Fruit fly (Drosophila melanogaster) whole organism, embryonic: ENCODE data around the gene fz4.

Source experiments
- Aef1 ChIP-seq: fragments of 200-800 bp; sonication (Bioruptor generic); IDR thresholded peaks from 3 replicates; pipeline ENCODE4 v1.3.6; 2022; ENCODE audit warnings: missing biosample characterization, missing genetic modification characterization
- Atf6 ChIP-seq: fragments of 200-800 bp; sonication (Bioruptor generic); IDR thresholded peaks from 2 replicates; pipeline ENCODE4 v1.3.6; 2022; ENCODE audit warnings: missing biosample characterization, missing genetic modification characterization
- B-H2 ChIP-seq: fragments of 200-800 bp; sonication (Bioruptor generic); optimal IDR thresholded peaks from 2 replicates; lab custom pipeline; 2018; ENCODE audit warnings: missing biosample characterization, mild to moderate bottlenecking, missing genetic modification characterization
- CG10366 ChIP-seq: fragments of 200-800 bp; sonication (Bioruptor generic); IDR thresholded peaks from 2 replicates; pipeline ENCODE4 v1.3.6; 2022; ENCODE audit warnings: missing biosample characterization, missing genetic modification characterization
- CG11456 ChIP-seq: fragments of 200-800 bp; sonication (Bioruptor generic); IDR thresholded peaks from 3 replicates; pipeline ENCODE4 v1.3.6; 2022; ENCODE audit warnings: missing biosample characterization, missing genetic modification characterization
- CG11696 ChIP-seq: fragments of 200-800 bp; sonication (Bioruptor generic); IDR thresholded peaks from 2 replicates; pipeline ENCODE4 v1.3.6; 2022; ENCODE audit warnings: missing biosample characterization, missing genetic modification characterization
- CG12155 ChIP-seq: fragments of 200-800 bp; sonication (Bioruptor generic); optimal IDR thresholded peaks from 3 replicates; lab custom pipeline; 2016; ENCODE audit warnings: missing biosample characterization, missing genetic modification characterization
- CG12236 ChIP-seq: fragments of 200-800 bp; sonication (Bioruptor generic); optimal IDR thresholded peaks from 2 replicates; lab custom pipeline; 2016; ENCODE audit warnings: missing biosample characterization, missing genetic modification characterization
- CG13296 ChIP-seq: fragments of 200-800 bp; sonication (Bioruptor generic); optimal IDR thresholded peaks from 3 replicates; lab custom pipeline; 2018; ENCODE audit warnings: missing biosample characterization, mild to moderate bottlenecking, missing genetic modification characterization
- CG15073 ChIP-seq: fragments of 200-800 bp; sonication (Bioruptor generic); optimal IDR thresholded peaks from 2 replicates; lab custom pipeline; 2016; ENCODE audit warnings: missing biosample characterization, missing genetic modification characterization
- CG1529 ChIP-seq: fragments of 200-800 bp; sonication (Bioruptor generic); optimal IDR thresholded peaks from 3 replicates; lab custom pipeline; 2018; ENCODE audit warnings: missing biosample characterization, missing genetic modification characterization
- CG15696 ChIP-seq: fragments of 200-800 bp; sonication (Bioruptor generic); optimal IDR thresholded peaks from 2 replicates; lab custom pipeline; 2019; ENCODE audit warnings: missing biosample characterization, mild to moderate bottlenecking, missing genetic modification characterization, moderate library complexity
- CG17612 ChIP-seq: fragments of 200-800 bp; sonication (Bioruptor generic); IDR thresholded peaks from 2 replicates; pipeline ENCODE4 v1.3.6; 2022; ENCODE audit warnings: missing biosample characterization, missing genetic modification characterization
- CG2129 ChIP-seq: fragments of 200-800 bp; sonication (Bioruptor generic); IDR thresholded peaks from 2 replicates; pipeline ENCODE4 v1.3.6; 2022; ENCODE audit warnings: missing biosample characterization, missing genetic modification characterization; ENCODE audit not compliant: partially characterized antibody
- CG2889 ChIP-seq: fragments of 200-800 bp; sonication (Bioruptor generic); IDR thresholded peaks from 3 replicates; pipeline ENCODE4 v1.3.6; 2022; ENCODE audit warnings: missing biosample characterization, missing genetic modification characterization
- CG31441 ChIP-seq: fragments of 200-800 bp; sonication (Bioruptor generic); IDR thresholded peaks from 2 replicates; pipeline ENCODE4 v1.3.6; 2022; ENCODE audit warnings: missing biosample characterization, missing genetic modification characterization
- CG3281 ChIP-seq: fragments of 200-800 bp; sonication (Bioruptor generic); optimal IDR thresholded peaks from 3 replicates; lab custom pipeline; 2017; ENCODE audit warnings: missing biosample characterization, mild to moderate bottlenecking, missing genetic modification characterization
- CG4707 ChIP-seq: fragments of 200-800 bp; sonication (Bioruptor generic); optimal IDR thresholded peaks from 2 replicates; lab custom pipeline; 2018; ENCODE audit warnings: missing biosample characterization, mild to moderate bottlenecking, missing genetic modification characterization, moderate library complexity
- CG6654 ChIP-seq: fragments of 200-800 bp; sonication (Bioruptor generic); optimal IDR thresholded peaks from 2 replicates; lab custom pipeline; 2017; ENCODE audit warnings: missing biosample characterization, mild to moderate bottlenecking, missing genetic modification characterization
- CG7786 ChIP-seq: fragments of 200-800 bp; sonication (Bioruptor generic); optimal IDR thresholded peaks from 2 replicates; lab custom pipeline; 2016; ENCODE audit warnings: missing biosample characterization, missing genetic modification characterization
- CG7963 ChIP-seq: fragments of 200-800 bp; sonication (Bioruptor generic); IDR thresholded peaks from 3 replicates; pipeline ENCODE4 v1.3.6; 2022; ENCODE audit warnings: missing biosample characterization, missing genetic modification characterization; ENCODE audit not compliant: partially characterized antibody
- CG9215 ChIP-seq: fragments of 200-800 bp; sonication (Bioruptor generic); IDR thresholded peaks from 2 replicates; pipeline ENCODE4 v1.3.6; 2022; ENCODE audit warnings: missing biosample characterization, missing genetic modification characterization
- Dp ChIP-seq: fragments of 200-800 bp; sonication (Bioruptor generic); optimal IDR thresholded peaks from 2 replicates; lab custom pipeline; 2018; ENCODE audit warnings: missing biosample characterization, mild to moderate bottlenecking, missing genetic modification characterization, moderate library complexity
- Drgx ChIP-seq: fragments of 200-800 bp; sonication (Bioruptor generic); IDR thresholded peaks from 2 replicates; pipeline ENCODE4 v1.3.6; 2022; ENCODE audit warnings: missing biosample characterization, missing genetic modification characterization
- GATAe ChIP-seq: fragments of 200-800 bp; sonication (Bioruptor generic); conservative IDR thresholded peaks from 2 replicates; pipeline ENCODE4 v1.3.6; 2022; ENCODE audit warnings: missing biosample characterization, missing genetic modification characterization
- H2.0 ChIP-seq: fragments of 200-800 bp; sonication (Bioruptor generic); IDR thresholded peaks from 2 replicates; pipeline ENCODE4 v1.3.6; 2022; ENCODE audit warnings: missing biosample characterization, missing genetic modification characterization
- Hr51 ChIP-seq, 2 experiments: fragments of 200-800 bp; sonication (Bioruptor generic); optimal IDR thresholded peaks; 2 replicates in 1 of 2; 3 replicates in 1 of 2; lab custom pipeline; 2016 to 2018; ENCODE audit warnings: missing biosample characterization in 2 of 2, missing genetic modification characterization in 2 of 2, mild to moderate bottlenecking in 1 of 2, moderate library complexity in 1 of 2
- Hr78 ChIP-seq, 2 experiments: fragments of 200-800 bp in 1 of 2; fragments of >200 bp in 1 of 2; sonication (Bioruptor generic) in 1 of 2; optimal IDR thresholded peaks; 2 replicates each; lab custom pipeline; 2017 to 2019; ENCODE audit warnings: missing biosample characterization in 2 of 2, missing genetic modification characterization in 2 of 2, mild to moderate bottlenecking in 1 of 2, moderate library complexity in 1 of 2
- Kr ChIP-seq: fragments of 200-800 bp; sonication (Bioruptor generic); optimal IDR thresholded peaks from 2 replicates; lab custom pipeline; 2017; ENCODE audit warnings: missing biosample characterization, mild to moderate bottlenecking, missing genetic modification characterization
- Lpt ChIP-seq: fragments of >200 bp; optimal IDR thresholded peaks from 2 replicates; lab custom pipeline; 2018; ENCODE audit warnings: missing biosample characterization, missing genetic modification characterization
- Mes4 ChIP-seq: fragments of 200-800 bp; sonication (Bioruptor generic); optimal IDR thresholded peaks from 2 replicates; lab custom pipeline; 2016; ENCODE audit warnings: missing biosample characterization, missing genetic modification characterization
- NK7.1 ChIP-seq: fragments of 200-800 bp; sonication (Bioruptor generic); optimal IDR thresholded peaks from 3 replicates; lab custom pipeline; 2016; ENCODE audit warnings: missing biosample characterization, missing genetic modification characterization
- Nf-YB ChIP-seq: fragments of 200-800 bp; sonication (Bioruptor generic); optimal IDR thresholded peaks from 3 replicates; lab custom pipeline; 2019; ENCODE audit warnings: missing biosample characterization, mild to moderate bottlenecking, missing genetic modification characterization, moderate library complexity
- Sry-δ ChIP-seq: fragments of 200-800 bp; sonication (Bioruptor generic); optimal IDR thresholded peaks from 2 replicates; lab custom pipeline; 2016; ENCODE audit warnings: missing biosample characterization, missing genetic modification characterization
- bab2 ChIP-seq: fragments of 200-800 bp; sonication (Bioruptor generic); optimal IDR thresholded peaks from 2 replicates; lab custom pipeline; 2016; ENCODE audit warnings: missing biosample characterization, missing genetic modification characterization
- br ChIP-seq: fragments of >200 bp; optimal IDR thresholded peaks from 2 replicates; lab custom pipeline; 2017
- bsh ChIP-seq, 2 experiments: fragments of 200-800 bp; sonication (Bioruptor generic); optimal IDR thresholded peaks; 2 replicates each; lab custom pipeline; 2017 to 2018; ENCODE audit warnings: mild to moderate bottlenecking in 2 of 2, missing biosample characterization in 2 of 2, missing genetic modification characterization in 2 of 2, moderate library complexity in 1 of 2
- cad ChIP-seq: fragments of >200 bp; optimal IDR thresholded peaks from 2 replicates; lab custom pipeline; 2017; ENCODE audit warnings: missing biosample characterization, missing genetic modification characterization
- ci ChIP-seq: fragments of 200-800 bp; sonication (Bioruptor generic); IDR thresholded peaks from 3 replicates; pipeline ENCODE4 v1.3.6; 2022; ENCODE audit warnings: missing biosample characterization, missing genetic modification characterization
- dysf ChIP-seq: fragments of 200-800 bp; sonication (Bioruptor generic); IDR thresholded peaks from 3 replicates; pipeline ENCODE4 v1.3.6; 2022; ENCODE audit warnings: missing biosample characterization, missing genetic modification characterization
- exex ChIP-seq: fragments of 200-800 bp; sonication (Bioruptor generic); optimal IDR thresholded peaks from 4 replicates; lab custom pipeline; 2018; ENCODE audit warnings: missing biosample characterization, mild to moderate bottlenecking, missing genetic modification characterization, moderate library complexity
- fd102C ChIP-seq: fragments of 200-800 bp; sonication (Bioruptor generic); optimal IDR thresholded peaks from 2 replicates; lab custom pipeline; 2018; ENCODE audit warnings: missing biosample characterization, mild to moderate bottlenecking, missing genetic modification characterization, moderate library complexity
- gt ChIP-seq: fragments of 200-800 bp; sonication (Bioruptor generic); IDR thresholded peaks from 2 replicates; pipeline ENCODE4 v1.3.6; 2022; ENCODE audit warnings: missing biosample characterization, missing genetic modification characterization
- kni ChIP-seq: fragments of 200-800 bp; sonication (Bioruptor generic); optimal IDR thresholded peaks from 3 replicates; lab custom pipeline; 2017; ENCODE audit warnings: mild to moderate bottlenecking, missing biosample characterization, missing genetic modification reagents, missing genetic modification characterization
- sens ChIP-seq: fragments of 200-800 bp; sonication (Bioruptor generic); peaks from one replicate; lab custom pipeline; 2016; ENCODE audit warnings: missing biosample characterization, missing genetic modification characterization
- sr ChIP-seq: fragments of 200-800 bp; sonication (Bioruptor generic); IDR thresholded peaks from 3 replicates; pipeline ENCODE4 v1.3.6; 2022; ENCODE audit warnings: missing biosample characterization, missing genetic modification characterization
- stc ChIP-seq: fragments of 200-800 bp; sonication (Bioruptor generic); IDR thresholded peaks from 2 replicates; pipeline ENCODE4 v1.3.6; 2022; ENCODE audit warnings: missing biosample characterization, missing genetic modification characterization
- tin ChIP-seq: fragments of 200-800 bp; sonication (Bioruptor generic); optimal IDR thresholded peaks from 3 replicates; lab custom pipeline; 2016; ENCODE audit warnings: missing biosample characterization, missing genetic modification characterization
- tll ChIP-seq, 2 experiments: fragments of 200-800 bp in 1 of 2; fragments of >200 bp in 1 of 2; sonication (Bioruptor generic) in 1 of 2; optimal IDR thresholded peaks; 2 replicates each; lab custom pipeline; 2017 to 2019; ENCODE audit warnings: missing biosample characterization in 2 of 2, missing genetic modification characterization in 2 of 2, mild to moderate bottlenecking in 1 of 2, moderate library complexity in 1 of 2
- usp ChIP-seq: fragments of >200 bp; optimal IDR thresholded peaks from 2 replicates; lab custom pipeline; 2017; ENCODE audit warnings: missing biosample characterization, missing genetic modification characterization

fz4 gene

DNA sequence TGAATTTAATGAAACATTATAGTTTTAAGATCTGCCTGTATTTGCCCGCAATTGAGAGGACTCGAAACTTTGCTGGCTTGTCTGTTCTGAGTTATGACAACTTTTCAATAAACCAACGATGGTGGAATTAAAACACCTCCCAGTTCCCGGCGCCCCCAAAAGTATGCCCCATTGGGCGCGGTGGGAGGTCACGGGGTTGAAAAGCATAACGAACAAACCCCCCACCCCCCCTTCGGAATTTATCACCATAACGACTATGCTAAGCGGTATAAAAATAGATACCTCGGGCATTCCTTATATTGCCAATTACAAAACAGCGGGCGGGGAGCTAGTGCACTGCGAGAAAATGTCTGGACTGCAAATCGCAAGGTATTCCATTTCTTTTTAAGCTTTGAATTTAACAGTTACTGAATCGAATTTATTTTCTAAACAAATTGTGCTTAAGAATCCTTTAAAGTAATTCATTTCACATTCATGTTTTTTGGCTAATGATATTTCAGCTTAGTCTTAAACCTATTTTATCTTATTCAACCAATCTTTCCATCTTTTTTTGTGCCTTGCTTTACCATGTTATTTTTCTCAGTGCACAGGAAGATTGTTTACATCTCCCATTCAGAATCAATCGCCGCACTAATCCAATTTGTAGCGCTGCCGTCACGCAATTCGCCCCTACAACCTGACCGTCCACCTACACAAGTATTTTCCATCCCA, 8.7 kb downstream of the fz4 start (continued):
- TF ChIP-seq NK7.1 (GFP tag; lab: Kevin White, UChicago): peak; percentile 89
- TF ChIP-seq CG12236 (GFP tag; lab: Kevin White, UChicago): peak; percentile 81
- TF ChIP-seq CG4707 (GFP tag; lab: Kevin White, UChicago): no peak
- peak; percentile 64 for TF ChIP-seq CG12155 (GFP tag; lab: Kevin White, UChicago)
- TF ChIP-seq Hr78 (GFP tag; optimal IDR thresholded peaks at IDR 0.05; lab: Kevin White, UChicago): peak in 1 of 2 experiments; percentile 100
- TF ChIP-seq Aef1: peak; percentile 73
- peak; percentile 89 for TF ChIP-seq dysf
- no peak for TF ChIP-seq usp (GFP tag; lab: Kevin White, UChicago)
- peak; percentile 79 for TF ChIP-seq CG2889 (GFP tag; lab: Robert Waterston, UW)
- peak; percentile 43; the same call in 1 of the 2 replicates for TF ChIP-seq CG11696 (GFP tag; lab: Robert Waterston, UW)
- TF ChIP-seq fd102C: no peak
- peak; percentile 66 for TF ChIP-seq CG15696 (tag; lab: Kevin White, UChicago)
- peak; percentile 74 for TF ChIP-seq ci (GFP tag; lab: Robert Waterston, UW)
- TF ChIP-seq CG31441 (GFP tag; lab: Robert Waterston, UW): peak; percentile 82
- TF ChIP-seq CG7786 (GFP tag; lab: Kevin White, UChicago): peak; percentile 88
- TF ChIP-seq CG11456 (GFP tag; lab: Robert Waterston, UW): peak; percentile 41; the same call in 1 of the 3 replicates
- peak; percentile 85 for TF ChIP-seq Drgx
- no peak for TF ChIP-seq CG7963 (GFP tag; lab: Robert Waterston, UW)
- TF ChIP-seq Mes4 (GFP tag; lab: Kevin White, UChicago): peak; percentile 78
- no peak for TF ChIP-seq gt (GFP tag; lab: Robert Waterston, UW)
- TF ChIP-seq H2.0: peak; percentile 72
- 0 out of 2 replicates have a peak, but pooled peaks have one; percentile 15 for TF ChIP-seq CG17612 (GFP tag; lab: Robert Waterston, UW)
- TF ChIP-seq CG13296 (GFP tag; lab: Kevin White, UChicago): peak; percentile 73
- peak; percentile 81 for TF ChIP-seq Atf6 (GFP tag; lab: Robert Waterston, UW)
- TF ChIP-seq CG10366 (GFP tag; lab: Robert Waterston, UW): peak; percentile 77
- TF ChIP-seq stc: peak; percentile 74
- TF ChIP-seq CG6654 (GFP tag; lab: Kevin White, UChicago): peak; percentile 49
- no peak for TF ChIP-seq br (lab: Kevin White, UChicago)
- no peak for TF ChIP-seq tll (GFP tag; optimal IDR thresholded peaks at IDR 0.05; lab: Kevin White, UChicago)
- TF ChIP-seq cad (GFP tag; lab: Kevin White, UChicago): no peak
- no peak for TF ChIP-seq Lpt (GFP tag; lab: Kevin White, UChicago)
- TF ChIP-seq GATAe: no peak; the same call in 1 of the 2 replicates
- peak; percentile 72 for TF ChIP-seq Nf-YB (GFP tag; lab: Kevin White, UChicago)
- peak; percentile 24 for TF ChIP-seq B-H2
- peak; percentile 72 to 81 for TF ChIP-seq bsh (GFP tag; optimal IDR thresholded peaks at IDR 0.05; lab: Kevin White, UChicago)
- no peak for TF ChIP-seq CG15073 (GFP tag; lab: Kevin White, UChicago)
- peak; percentile 75 to 92 for TF ChIP-seq Hr51 (GFP tag; optimal IDR thresholded peaks at IDR 0.05; lab: Kevin White, UChicago)
- TF ChIP-seq kni (GFP tag; lab: Kevin White, UChicago): no peak
- peak; percentile 43 for TF ChIP-seq exex
- no peak for TF ChIP-seq Dp (GFP tag; lab: Kevin White, UChicago)
- peak; percentile 71 for TF ChIP-seq Kr
- no peak for TF ChIP-seq Sry-δ (GFP tag; lab: Kevin White, UChicago)
- TF ChIP-seq CG3281 (GFP tag; lab: Kevin White, UChicago): peak; percentile 78
- peak; percentile 87 for TF ChIP-seq CG1529 (GFP tag; lab: Kevin White, UChicago)
- no peak for TF ChIP-seq CG2129 (GFP tag; lab: Robert Waterston, UW)
- peak; percentile 76 for TF ChIP-seq CG9215 (GFP tag; lab: Robert Waterston, UW)
- TF ChIP-seq tin: peak; percentile 61
- TF ChIP-seq bab2 (GFP tag; lab: Kevin White, UChicago): peak; percentile 91
- peak; percentile 95 for TF ChIP-seq sens (GFP tag; lab: Kevin White, UChicago)
- no peak for TF ChIP-seq sr
